Worm (Caenorhabditis elegans) whole organism, L1 larva: ENCODE data around the gene marc-1.

ENCODE experiments used
- C04F5.9 ChIP-seq: sonication (generic microtip); optimal IDR thresholded peaks from 2 replicates; lab custom pipeline; 2016; ENCODE audit warnings: missing genetic modification characterization, missing compliant biosample characterization
- C34B4.2 ChIP-seq: sonication (generic microtip); optimal IDR thresholded peaks from 2 replicates; lab custom pipeline; 2017; ENCODE audit warnings: mild to moderate bottlenecking, missing genetic modification characterization, missing compliant biosample characterization
- F16B12.6 ChIP-seq: fragments of 150-350 bp; optimal IDR thresholded peaks from 2 replicates; lab custom pipeline; 2014; ENCODE audit warnings: missing biosample characterization, missing genetic modification characterization
- alr-1 ChIP-seq: fragments of 200-800 bp; sonication (Bioruptor generic); optimal IDR thresholded peaks from 2 replicates; lab custom pipeline; 2018; ENCODE audit warnings: borderline replicate concordance, mild to moderate bottlenecking, missing genetic modification characterization, missing compliant biosample characterization
- aly-2 ChIP-seq: fragments of 150-350 bp; optimal IDR thresholded peaks from 2 replicates; lab custom pipeline; 2014; ENCODE audit warnings: missing biosample characterization, missing genetic modification characterization
- ama-1 ChIP-seq: fragments of 150-350 bp; optimal IDR thresholded peaks from 2 replicates; lab custom pipeline; 2014
- blmp-1 ChIP-seq: fragments of 150-350 bp; optimal IDR thresholded peaks from 2 replicates; lab custom pipeline; 2014; ENCODE audit warnings: missing biosample characterization, missing genetic modification characterization
- ceh-63 ChIP-seq: fragments of 200-800 bp; sonication (Bioruptor generic); optimal IDR thresholded peaks from 2 replicates; lab custom pipeline; 2018; ENCODE audit warnings: mild to moderate bottlenecking, missing genetic modification characterization, missing compliant biosample characterization
- ceh-88 ChIP-seq: fragments of 200-800 bp; sonication (Bioruptor generic); IDR thresholded peaks from 2 replicates; pipeline ENCODE4 v1.3.6; 2022; ENCODE audit warnings: missing genetic modification characterization, missing compliant biosample characterization
- ceh-90 ChIP-seq: sonication (generic microtip); optimal IDR thresholded peaks from 2 replicates; lab custom pipeline; 2016; ENCODE audit warnings: missing genetic modification characterization, missing compliant biosample characterization
- dpl-1 ChIP-seq, 3 experiments: fragments of 150-350 bp in 2 of 3; sonication (generic microtip) in 1 of 3; optimal IDR thresholded peaks; 2 replicates each; lab custom pipeline; 2014 to 2017; ENCODE audit warnings: missing biosample characterization in 3 of 3, missing genetic modification characterization in 3 of 3, missing genetic modification reagents in 3 of 3
- dsc-1 ChIP-seq: sonication (generic microtip); optimal IDR thresholded peaks from 2 replicates; lab custom pipeline; 2016; ENCODE audit warnings: mild to moderate bottlenecking, missing genetic modification characterization, missing compliant biosample characterization
- egl-13 ChIP-seq: sonication (generic microtip); optimal IDR thresholded peaks from 2 replicates; lab custom pipeline; 2016; ENCODE audit warnings: missing genotype, missing genetic modification reagents, missing genetic modification characterization, missing compliant biosample characterization
- egl-27 ChIP-seq, 2 experiments: fragments of 150-350 bp in 1 of 2; sonication (generic microtip); optimal IDR thresholded peaks; 3 replicates each; lab custom pipeline; 2017 to 2018; ENCODE audit warnings: missing biosample characterization in 2 of 2, missing genetic modification characterization in 2 of 2, missing genetic modification reagents in 2 of 2
- elt-3 ChIP-seq, 6 experiments: fragments of 150-350 bp in 1 of 6; sonication (generic microtip); optimal IDR thresholded peaks; 2 replicates each; lab custom pipeline; 2017 to 2018; ENCODE audit warnings: missing biosample characterization in 6 of 6, missing genetic modification characterization in 6 of 6, inconsistent platforms in 1 of 6
- fkh-10 ChIP-seq: sonication (generic microtip); optimal IDR thresholded peaks from 2 replicates; lab custom pipeline; 2017; ENCODE audit warnings: missing biosample characterization, missing genetic modification reagents, missing genetic modification characterization
- fkh-8 ChIP-seq: sonication (generic microtip); optimal IDR thresholded peaks from 2 replicates; lab custom pipeline; 2016; ENCODE audit warnings: mild to moderate bottlenecking, missing genetic modification characterization, missing compliant biosample characterization
- fos-1 ChIP-seq: fragments of 150-350 bp; optimal IDR thresholded peaks from 2 replicates; lab custom pipeline; 2014; ENCODE audit warnings: missing biosample characterization, missing genetic modification characterization
- hlh-17 ChIP-seq: fragments of 200-800 bp; sonication (Bioruptor generic); optimal IDR thresholded peaks from 2 replicates; lab custom pipeline; 2018; ENCODE audit warnings: missing genetic modification characterization, mild to moderate bottlenecking, missing compliant biosample characterization, moderate library complexity, borderline replicate concordance
- hpl-2 ChIP-seq: fragments of 150-350 bp; optimal IDR thresholded peaks from 2 replicates; lab custom pipeline; 2014; ENCODE audit warnings: missing biosample characterization, missing genetic modification reagents, missing genetic modification characterization
- irx-1 ChIP-seq: sonication (generic microtip); optimal IDR thresholded peaks from 2 replicates; lab custom pipeline; 2016; ENCODE audit warnings: missing genetic modification characterization, missing compliant biosample characterization
- isw-1 ChIP-seq: fragments of 200-800 bp; sonication (Bioruptor generic); IDR thresholded peaks from 2 replicates; pipeline ENCODE4 v1.3.6; 2022; ENCODE audit warnings: missing genetic modification characterization, missing compliant biosample characterization
- lin-13 ChIP-seq: fragments of 150-350 bp; optimal IDR thresholded peaks from 2 replicates; lab custom pipeline; 2014; ENCODE audit warnings: missing biosample characterization, missing genetic modification reagents, missing genetic modification characterization
- lin-14 ChIP-seq: fragments of 200-800 bp; sonication (Bioruptor generic); optimal IDR thresholded peaks from 2 replicates; lab custom pipeline; 2018; ENCODE audit warnings: mild to moderate bottlenecking, missing genetic modification characterization, moderate library complexity, missing compliant biosample characterization
- mab-9 ChIP-seq: fragments of 200-800 bp; sonication (Bioruptor generic); IDR thresholded peaks from 2 replicates; pipeline ENCODE4 v1.3.6; 2022; ENCODE audit warnings: missing genetic modification reagents, missing genetic modification characterization, missing compliant biosample characterization
- mef-2 ChIP-seq: fragments of 150-350 bp; optimal IDR thresholded peaks from 2 replicates; lab custom pipeline; 2014; ENCODE audit warnings: missing biosample characterization, missing genetic modification characterization
- nhr-12 ChIP-seq: sonication (generic microtip); optimal IDR thresholded peaks from 2 replicates; lab custom pipeline; 2017; ENCODE audit warnings: missing biosample characterization, missing genetic modification characterization
- nhr-19 ChIP-seq: fragments of 200-800 bp; sonication (Bioruptor generic); conservative IDR thresholded peaks from 2 replicates; pipeline ENCODE4 v1.3.6; 2022; ENCODE audit warnings: missing genetic modification characterization, missing compliant biosample characterization
- nhr-20 ChIP-seq: sonication (generic microtip); optimal IDR thresholded peaks from 2 replicates; lab custom pipeline; 2016; ENCODE audit warnings: mild to moderate bottlenecking, missing genetic modification characterization, missing compliant biosample characterization
- nhr-237 ChIP-seq: fragments of 150-350 bp; optimal IDR thresholded peaks from 2 replicates; lab custom pipeline; 2014; ENCODE audit warnings: missing biosample characterization, missing genetic modification characterization
- nhr-47 ChIP-seq: sonication (generic microtip); optimal IDR thresholded peaks from 2 replicates; lab custom pipeline; 2016; ENCODE audit warnings: mild to moderate bottlenecking, missing genetic modification characterization, moderate library complexity, missing compliant biosample characterization
- nhr-77 ChIP-seq: fragments of 150-350 bp; optimal IDR thresholded peaks from 2 replicates; lab custom pipeline; 2014; ENCODE audit warnings: missing biosample characterization, missing genetic modification characterization
- nhr-85 ChIP-seq: sonication (generic microtip); peaks from one replicate; lab custom pipeline; 2016; ENCODE audit warnings: missing genetic modification characterization, inconsistent platforms, missing compliant biosample characterization
- nhr-90 ChIP-seq: sonication (generic microtip); optimal IDR thresholded peaks from 2 replicates; lab custom pipeline; 2016; ENCODE audit warnings: mild to moderate bottlenecking, missing genetic modification characterization, missing compliant biosample characterization; ENCODE audit not compliant: poor library complexity
- pqm-1 ChIP-seq: sonication (generic microtip); optimal IDR thresholded peaks from 3 replicates; lab custom pipeline; 2017; ENCODE audit warnings: missing biosample characterization, missing genetic modification characterization
- rnt-1 ChIP-seq: sonication (generic microtip); optimal IDR thresholded peaks from 2 replicates; lab custom pipeline; 2016; ENCODE audit warnings: mild to moderate bottlenecking, missing genetic modification characterization, moderate library complexity, missing compliant biosample characterization
- skn-1 ChIP-seq: fragments of 150-350 bp; optimal IDR thresholded peaks from 2 replicates; lab custom pipeline; 2014; ENCODE audit warnings: missing biosample characterization, missing genetic modification characterization
- snpc-4 ChIP-seq: fragments of 150-350 bp; optimal IDR thresholded peaks from 2 replicates; lab custom pipeline; 2014; ENCODE audit warnings: missing biosample characterization, missing genetic modification characterization
- sox-4 ChIP-seq: sonication (generic microtip); optimal IDR thresholded peaks from 2 replicates; lab custom pipeline; 2016; ENCODE audit warnings: missing genetic modification characterization, missing compliant biosample characterization
- sptf-1 ChIP-seq: fragments of 150-350 bp; optimal IDR thresholded peaks from 2 replicates; lab custom pipeline; 2014; ENCODE audit warnings: missing biosample characterization, missing genetic modification characterization
- sup-37 ChIP-seq: fragments of 200-800 bp; sonication (Bioruptor generic); optimal IDR thresholded peaks from 2 replicates; lab custom pipeline; 2018; ENCODE audit warnings: mild to moderate bottlenecking, missing genetic modification characterization, missing compliant biosample characterization
- swsn-7 ChIP-seq: sonication (generic microtip); optimal IDR thresholded peaks from 2 replicates; lab custom pipeline; 2016; ENCODE audit warnings: missing genetic modification characterization, missing compliant biosample characterization
- tbx-2 ChIP-seq: sonication (generic microtip); optimal IDR thresholded peaks from 2 replicates; lab custom pipeline; 2016; ENCODE audit warnings: missing genetic modification characterization, missing compliant biosample characterization
- unc-86 ChIP-seq: sonication (generic microtip); optimal IDR thresholded peaks from 2 replicates; lab custom pipeline; 2016; ENCODE audit warnings: missing genetic modification characterization, missing compliant biosample characterization
- xbp-1 ChIP-seq: sonication (generic microtip); optimal IDR thresholded peaks from 2 replicates; lab custom pipeline; 2016; ENCODE audit warnings: missing genetic modification characterization, missing compliant biosample characterization
- ztf-11 ChIP-seq, 2 experiments: sonication (generic microtip); optimal IDR thresholded peaks; 2 replicates each; lab custom pipeline; 2016 to 2017; ENCODE audit warnings: missing genetic modification characterization in 2 of 2, missing biosample characterization in 1 of 2, missing compliant biosample characterization in 1 of 2
- ztf-4 ChIP-seq: fragments of 150-350 bp; optimal IDR thresholded peaks from 2 replicates; lab custom pipeline; 2014; ENCODE audit warnings: missing biosample characterization, missing genetic modification characterization

marc-1 gene

ce11 chrV:9789657-9790261 is 50.3 kb downstream of the marc-1 start, which contains the start of gene ztf-7 (continued):
- TF ChIP-seq sup-37 (GFP tag; lab: Kevin White, UChicago) (peak; percentile 98), sox-4 (tag; lab: Kevin White, UChicago) (peak; percentile 86), nhr-19 (peak; percentile 99), pqm-1 (tag; lab: Kevin White, UChicago) (no peak), dpl-1 (GFP tag; optimal IDR thresholded peaks at IDR 0.05; lab: Kevin White, UChicago) (peak; percentile 85 to 89 (median 87)), lin-13 (peak; percentile 97), fkh-8 (peak; percentile 99), fkh-10 (peak; percentile 71), alr-1 (tag; lab: Kevin White, UChicago) (no peak), nhr-237 (tag; lab: Kevin White, UChicago) (peak; percentile 74), snpc-4 (tag; lab: Kevin White, UChicago) (peak; percentile 95), F16B12.6 (tag; lab: Kevin White, UChicago) (peak; percentile 69), ztf-11 (tag; optimal IDR thresholded peaks at IDR 0.05; lab: Kevin White, UChicago) (peak in 1 of 2 experiments; percentile 87), egl-13 (tag; lab: Kevin White, UChicago) (peak; percentile 95), lin-14 (GFP tag; lab: Kevin White, UChicago) (peak; percentile 100), unc-86 (peak; percentile 97), tbx-2 (peak; percentile 99), elt-3 (tag; optimal IDR thresholded peaks at IDR 0.05; lab: Kevin White, UChicago) (peak in 3 of 6 experiments; percentile 41 to 97 (median 85)), C34B4.2 (tag; lab: Kevin White, UChicago) (peak; percentile 61), mef-2 (tag; lab: Kevin White, UChicago) (peak; percentile 90), blmp-1 (peak; percentile 88), aly-2 (tag; lab: Kevin White, UChicago) (peak; percentile 62), sptf-1 (tag; lab: Kevin White, UChicago) (no peak), swsn-7 (tag; lab: Kevin White, UChicago) (peak; percentile 98), skn-1 (tag; lab: Kevin White, UChicago) (peak; percentile 90), fos-1 (peak; percentile 82), ceh-88 (GFP tag; lab: Robert Waterston, UW) (peak; percentile 94), egl-27 (tag; optimal IDR thresholded peaks at IDR 0.05; lab: Kevin White, UChicago) (no peak), ceh-63 (GFP tag; lab: Kevin White, UChicago) (no peak), dsc-1 (tag; lab: Kevin White, UChicago) (peak; percentile 95), mab-9 (peak; percentile 92), hlh-17 (GFP tag; lab: Kevin White, UChicago) (no peak), nhr-12 (tag; lab: Kevin White, UChicago) (no peak), ceh-90 (tag; lab: Kevin White, UChicago) (no peak), nhr-20 (tag; lab: Kevin White, UChicago) (peak; percentile 100), irx-1 (peak; percentile 97), rnt-1 (tag; lab: Kevin White, UChicago) (peak; percentile 97), hpl-2 (GFP tag; lab: Kevin White, UChicago) (peak; percentile 86), xbp-1 (tag; lab: Kevin White, UChicago) (peak; percentile 98), nhr-47 (peak; percentile 99), ama-1 (lab: Kevin White, UChicago) (peak; percentile 72), nhr-90 (tag; lab: Kevin White, UChicago) (peak; percentile 98), C04F5.9 (peak; percentile 85), ztf-4 (tag; lab: Kevin White, UChicago) (peak; percentile 95), nhr-85 (tag; lab: Kevin White, UChicago) (peak; percentile 99), nhr-77 (peak; percentile 81), isw-1 (GFP tag; lab: Robert Waterston, UW) (peak; percentile 96)
